Worm (Caenorhabditis elegans): ENCODE data around the gene gtsf-1.

DNA sequence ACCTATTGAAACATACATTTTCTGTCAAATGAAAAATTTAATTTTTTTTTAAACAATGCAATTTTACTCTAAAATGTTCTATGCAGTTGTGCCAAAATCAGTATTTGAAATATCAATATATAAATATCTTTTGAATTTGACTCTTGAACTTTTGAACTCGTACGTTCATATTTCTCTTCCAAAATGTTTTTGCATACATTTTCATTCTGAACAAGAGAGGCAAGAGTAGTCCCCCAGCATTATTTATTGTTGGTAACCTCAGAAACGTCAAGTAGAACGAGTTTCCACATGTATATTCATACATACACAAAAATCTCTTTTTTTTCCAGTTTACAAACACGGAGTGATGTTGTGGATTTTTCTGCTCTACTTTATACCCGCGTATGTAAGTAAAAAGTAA is 34.3 kb upstream of the gtsf-1 start, which contains the start of gene clec-194:
- TF ChIP-seq pha-4 (tag; optimal IDR thresholded peaks at IDR 0.05) = no peak
- TF ChIP-seq lsy-2 (tag; optimal IDR thresholded peaks at IDR 0.05) = no peak
- no peak for TF ChIP-seq drap-1 (GFP tag; optimal IDR thresholded peaks at IDR 0.05)
- no peak for TF ChIP-seq mep-1 (tag; optimal IDR thresholded peaks at IDR 0.05)
- TF ChIP-seq ztf-11 (tag; optimal IDR thresholded peaks at IDR 0.05) = no peak
- TF ChIP-seq sptf-1 (tag; optimal IDR thresholded peaks at IDR 0.05) = no peak
- no peak for TF ChIP-seq blmp-1 (tag; optimal IDR thresholded peaks at IDR 0.05)
- TF ChIP-seq ceh-43 (GFP tag; optimal IDR thresholded peaks at IDR 0.05) = no peak
- TF ChIP-seq nhr-12 (tag; optimal IDR thresholded peaks at IDR 0.05) = no peak
